Worm (Caenorhabditis elegans): ENCODE data around the gene W10G11.3.

DNA sequence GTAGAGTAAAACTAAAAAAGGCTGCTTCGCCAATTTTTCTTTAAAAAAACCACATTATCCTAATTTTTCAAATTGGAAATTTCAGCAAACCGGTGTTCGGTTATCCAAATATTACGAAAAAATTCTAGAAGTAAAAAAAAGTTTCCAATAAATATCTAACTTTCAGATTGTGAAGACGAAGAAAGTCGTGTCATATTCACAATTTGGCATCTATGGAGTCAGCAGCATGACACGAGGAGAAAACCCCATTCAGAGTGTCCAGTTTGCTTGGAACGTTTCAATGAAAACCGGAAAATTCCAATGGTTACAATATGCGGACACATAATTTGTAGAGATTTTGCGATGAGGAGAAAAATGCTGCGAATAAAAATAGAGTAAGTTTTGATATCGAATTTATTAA, 33.0 kb upstream of the W10G11.3 start, which contains the start of gene Y49F6A.12:
- TF ChIP-seq lin-13 (tag; optimal IDR thresholded peaks at IDR 0.05) (no peak), drap-1 (GFP tag; optimal IDR thresholded peaks at IDR 0.05) (no peak)

Data from whole organism, mixed stage, embryonic.